Worm (Caenorhabditis elegans) whole organism, midembryonic: ENCODE measurements around the gene gldi-4.

ENCODE experiments used
- T22C8.4 ChIP-seq: fragments of 200-800 bp; sonication (Bioruptor generic); IDR thresholded peaks from 2 replicates; pipeline ENCODE4 v1.3.6; 2022; ENCODE audit warnings: missing genetic modification characterization, missing compliant biosample characterization
- flt-1 ChIP-seq: fragments of 200-800 bp; sonication (Bioruptor generic); IDR thresholded peaks from 2 replicates; pipeline ENCODE4 v1.3.6; 2022; ENCODE audit warnings: missing genetic modification characterization, missing compliant biosample characterization
- ref-1 ChIP-seq: fragments of 200-800 bp; sonication (Bioruptor generic); conservative IDR thresholded peaks from 2 replicates; pipeline ENCODE4 v1.3.6; 2022; ENCODE audit warnings: missing genetic modification reagents, missing genetic modification characterization, missing compliant biosample characterization
- tab-1 ChIP-seq: fragments of 200-800 bp; sonication (Bioruptor generic); IDR thresholded peaks from 2 replicates; pipeline ENCODE4 v1.3.6; 2022; ENCODE audit warnings: missing genetic modification characterization, missing compliant biosample characterization
- ztf-29 ChIP-seq: fragments of 200-800 bp; sonication (Bioruptor generic); IDR thresholded peaks from 2 replicates; pipeline ENCODE4 v1.3.6; 2022; ENCODE audit warnings: missing genetic modification reagents, missing genetic modification characterization, missing compliant biosample characterization

DNA sequence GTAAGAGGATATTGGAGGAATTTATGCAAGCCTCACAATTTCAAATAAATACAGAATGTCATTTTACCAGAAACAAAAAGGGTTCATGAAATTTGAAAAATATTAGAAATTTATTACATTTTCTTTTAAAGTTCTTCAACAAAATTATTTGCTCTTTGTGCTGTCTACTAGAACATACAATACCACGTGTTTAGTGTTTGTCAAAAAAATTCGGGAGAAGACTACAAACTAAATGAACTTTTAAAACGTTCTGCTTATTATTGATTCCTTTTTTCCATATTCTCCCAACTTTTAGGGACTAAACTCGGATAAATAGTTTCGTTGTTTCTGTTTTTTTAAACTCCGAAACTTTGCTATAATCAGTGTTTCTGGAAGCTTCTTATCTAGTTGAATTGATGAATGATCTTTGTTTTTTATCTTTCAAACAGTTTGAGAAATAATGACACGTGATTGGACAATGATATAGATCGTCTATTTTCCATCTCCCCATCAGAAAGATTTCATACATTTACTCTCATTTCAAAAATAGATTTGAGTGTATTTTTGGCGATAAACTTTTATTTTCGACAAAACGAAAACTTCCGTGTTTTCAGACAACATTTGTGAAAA is 31.3 kb downstream of the gldi-4 start:
- TF ChIP-seq flt-1 (GFP tag; lab: Robert Waterston, UW): no peak
- TF ChIP-seq ztf-29 (GFP tag; lab: Robert Waterston, UW): no peak
- TF ChIP-seq ref-1 (GFP tag; lab: Robert Waterston, UW): no peak
- no peak for TF ChIP-seq T22C8.4 (GFP tag; lab: Robert Waterston, UW)
- no peak for TF ChIP-seq tab-1 (GFP tag; lab: Robert Waterston, UW)
